Worm (Caenorhabditis elegans): Measurements from ENCODE around the gene dpy-8.

dpy-8 gene

ce11 chrX:5124288-5124687, 26.0 kb downstream of the dpy-8 start:
- TF ChIP-seq elt-3 (tag; optimal IDR thresholded peaks at IDR 0.05), result no peak
- peak; percentile 81 for TF ChIP-seq ces-1 (GFP tag; optimal IDR thresholded peaks at IDR 0.05)
- TF ChIP-seq mls-2 (tag; optimal IDR thresholded peaks at IDR 0.05), result peak; percentile 18

- TF ChIP-seq lin-13 (tag; optimal IDR thresholded peaks at IDR 0.05) (no peak), pha-4 (tag; optimal IDR thresholded peaks at IDR 0.05) (peak; percentile 54), ham-2 (GFP tag; optimal IDR thresholded peaks at IDR 0.05) (peak; percentile 1), nhr-2 (tag; optimal IDR thresholded peaks at IDR 0.05) (peak; percentile 80), nhr-28 (tag; optimal IDR thresholded peaks at IDR 0.05) (no peak), drap-1 (GFP tag; optimal IDR thresholded peaks at IDR 0.05) (peak; percentile 5), M03D4.4 (tag; optimal IDR thresholded peaks at IDR 0.05) (peak; percentile 32)
Observed at ce11 chrX:5122791-5123414, 27.4 kb downstream of the dpy-8 start.

ce11 chrX:5122369-5122768, 27.9 kb downstream of the dpy-8 start:
- no peak for TF ChIP-seq lin-13 (tag; optimal IDR thresholded peaks at IDR 0.05)
- TF ChIP-seq drap-1 (GFP tag; optimal IDR thresholded peaks at IDR 0.05), result no peak
- TF ChIP-seq flh-1 (GFP tag; optimal IDR thresholded peaks at IDR 0.05), result no peak
- no peak for TF ChIP-seq unc-62 (GFP tag; optimal IDR thresholded peaks at IDR 0.05)
- no peak for TF ChIP-seq sem-2 (GFP tag; optimal IDR thresholded peaks at IDR 0.05)
- TF ChIP-seq nhr-237 (tag; optimal IDR thresholded peaks at IDR 0.05), result no peak

- TF ChIP-seq ces-1 (GFP tag; optimal IDR thresholded peaks at IDR 0.05) (peak; percentile 32), mls-2 (tag; optimal IDR thresholded peaks at IDR 0.05) (peak; percentile 50), pha-4 (tag; optimal IDR thresholded peaks at IDR 0.05) (peak; percentile 10), cnd-1 (tag; optimal IDR thresholded peaks at IDR 0.05) (peak; percentile 32), unc-39 (tag; optimal IDR thresholded peaks at IDR 0.05) (no peak), lin-32 (GFP tag; optimal IDR thresholded peaks at IDR 0.05) (peak; percentile 25), drap-1 (GFP tag; optimal IDR thresholded peaks at IDR 0.05) (no peak)
Observed at ce11 chrX:5121789-5122188, 28.5 kb downstream of the dpy-8 start.

- TF ChIP-seq nhr-237 (tag; optimal IDR thresholded peaks at IDR 0.05) (no peak), tbx-8 (GFP tag; optimal IDR thresholded peaks at IDR 0.05) (no peak), M03D4.4 (tag; optimal IDR thresholded peaks at IDR 0.05) (no peak)
Observed at ce11 chrX:5120807-5121206, 29.5 kb downstream of the dpy-8 start.

- TF ChIP-seq ces-1 (GFP tag; optimal IDR thresholded peaks at IDR 0.05) (peak; percentile 43), mab-5 (tag; optimal IDR thresholded peaks at IDR 0.05) (no peak), M03D4.4 (tag; optimal IDR thresholded peaks at IDR 0.05) (no peak)
Observed at ce11 chrX:5120196-5120595, 30.1 kb downstream of the dpy-8 start.

- TF ChIP-seq pha-4 (tag; optimal IDR thresholded peaks at IDR 0.05) (no peak), nhr-28 (tag; optimal IDR thresholded peaks at IDR 0.05) (no peak), snpc-4 (tag; optimal IDR thresholded peaks at IDR 0.05) (no peak), sptf-1 (tag; optimal IDR thresholded peaks at IDR 0.05) (no peak), elt-1 (tag; optimal IDR thresholded peaks at IDR 0.05; ENCODE audit: borderline replicate concordance, insufficient read depth) (no peak), mls-2 (tag; optimal IDR thresholded peaks at IDR 0.05) (no peak), unc-120 (tag; optimal IDR thresholded peaks at IDR 0.05; ENCODE audit: poor library complexity, severe bottlenecking) (no peak), lsy-2 (tag; optimal IDR thresholded peaks at IDR 0.05) (no peak), mep-1 (tag; optimal IDR thresholded peaks at IDR 0.05) (no peak), tbx-8 (GFP tag; optimal IDR thresholded peaks at IDR 0.05) (no peak), unc-39 (tag; optimal IDR thresholded peaks at IDR 0.05) (no peak), ceh-39 (tag; optimal IDR thresholded peaks at IDR 0.05) (no peak)
Observed at ce11 chrX:5119686-5120085, 30.6 kb downstream of the dpy-8 start.

- no peak for TF ChIP-seq flh-1 (GFP tag; optimal IDR thresholded peaks at IDR 0.05)
- no peak for TF ChIP-seq ceh-83 (GFP tag; optimal IDR thresholded peaks at IDR 0.05)
- TF ChIP-seq zip-8 (tag; optimal IDR thresholded peaks at IDR 0.05), result no peak
- TF ChIP-seq ztf-11 (tag; optimal IDR thresholded peaks at IDR 0.05), result no peak
- TF ChIP-seq unc-39 (tag; optimal IDR thresholded peaks at IDR 0.05), result no peak
- no peak for TF ChIP-seq hlh-1 (tag; optimal IDR thresholded peaks at IDR 0.05)
- no peak for TF ChIP-seq cnd-1 (tag; optimal IDR thresholded peaks at IDR 0.05)
- no peak for TF ChIP-seq nhr-28 (tag; optimal IDR thresholded peaks at IDR 0.05)
- TF ChIP-seq lin-13 (tag; optimal IDR thresholded peaks at IDR 0.05), result no peak
- TF ChIP-seq ceh-39 (tag; optimal IDR thresholded peaks at IDR 0.05), result no peak
- TF ChIP-seq elt-1 (tag; optimal IDR thresholded peaks at IDR 0.05; ENCODE audit: borderline replicate concordance, insufficient read depth), result no peak
- TF ChIP-seq ces-1 (GFP tag; optimal IDR thresholded peaks at IDR 0.05), result no peak
- TF ChIP-seq nhr-237 (tag; optimal IDR thresholded peaks at IDR 0.05), result peak; percentile 24
- peak; percentile 17 for TF ChIP-seq lsy-2 (tag; optimal IDR thresholded peaks at IDR 0.05)
- peak; percentile 24 for TF ChIP-seq pha-4 (tag; optimal IDR thresholded peaks at IDR 0.05)
- TF ChIP-seq nhr-76 (tag; optimal IDR thresholded peaks at IDR 0.05), result no peak
- TF ChIP-seq nhr-2 (tag; optimal IDR thresholded peaks at IDR 0.05), result no peak
- no peak for TF ChIP-seq M03D4.4 (tag; optimal IDR thresholded peaks at IDR 0.05)
- TF ChIP-seq sem-2 (GFP tag; optimal IDR thresholded peaks at IDR 0.05), result no peak
- TF ChIP-seq snpc-4 (tag; optimal IDR thresholded peaks at IDR 0.05), result no peak
- TF ChIP-seq elt-3 (tag; optimal IDR thresholded peaks at IDR 0.05), result no peak
- no peak for TF ChIP-seq nhr-12 (tag; optimal IDR thresholded peaks at IDR 0.05)
- no peak for TF ChIP-seq blmp-1 (tag; optimal IDR thresholded peaks at IDR 0.05)
- TF ChIP-seq drap-1 (GFP tag; optimal IDR thresholded peaks at IDR 0.05), result no peak
- no peak for TF ChIP-seq ham-2 (GFP tag; optimal IDR thresholded peaks at IDR 0.05)
Observed at ce11 chrX:5119246-5119645, 31.0 kb downstream of the dpy-8 start.
